Fruit fly (Drosophila melanogaster) whole organism, pupa: ENCODE results near the gene Lcp65Ab2.

Source experiments
- CG10348 ChIP-seq: fragments of 200-800 bp; sonication (Bioruptor generic); IDR thresholded peaks from 2 replicates; pipeline ENCODE4 v1.3.6; 2022; ENCODE audit warnings: missing biosample characterization, missing genetic modification characterization
- CG12605 ChIP-seq: fragments of 200-800 bp; sonication (Bioruptor generic); IDR thresholded peaks from 2 replicates; pipeline ENCODE4 v1.3.6; 2022; ENCODE audit warnings: missing biosample characterization, missing genetic modification characterization
- CG13204 ChIP-seq: fragments of 200-800 bp; sonication (Bioruptor generic); optimal IDR thresholded peaks from 2 replicates; lab custom pipeline; 2018; ENCODE audit warnings: missing biosample characterization, mild to moderate bottlenecking, missing genetic modification characterization, moderate library complexity
- CG14655 ChIP-seq: fragments of 200-800 bp; sonication (Bioruptor generic); optimal IDR thresholded peaks from 3 replicates; lab custom pipeline; 2017; ENCODE audit warnings: mild to moderate bottlenecking, missing biosample characterization, missing genetic modification reagents, missing genetic modification characterization
- CG15710 ChIP-seq: fragments of 200-800 bp; sonication (Bioruptor generic); optimal IDR thresholded peaks from 2 replicates; lab custom pipeline; 2018; ENCODE audit warnings: missing biosample characterization, mild to moderate bottlenecking, missing genetic modification characterization, moderate library complexity
- CG17806 ChIP-seq: fragments of 200-800 bp; sonication (Bioruptor generic); optimal IDR thresholded peaks from 2 replicates; lab custom pipeline; 2018; ENCODE audit warnings: missing biosample characterization, mild to moderate bottlenecking, missing genetic modification characterization, moderate library complexity
- CG32121 ChIP-seq: fragments of 200-800 bp; sonication (Bioruptor generic); IDR thresholded peaks from 2 replicates; pipeline ENCODE4 v1.3.6; 2022; ENCODE audit warnings: missing biosample characterization, missing genetic modification characterization
- CG34367 ChIP-seq: fragments of 200-800 bp; sonication (Bioruptor generic); optimal IDR thresholded peaks from 2 replicates; lab custom pipeline; 2018; ENCODE audit warnings: missing biosample characterization, mild to moderate bottlenecking, missing genetic modification characterization
- CG4496 ChIP-seq: fragments of 200-800 bp; sonication (Bioruptor generic); IDR thresholded peaks from 3 replicates; pipeline ENCODE4 v1.3.6; 2022; ENCODE audit warnings: missing biosample characterization, missing genetic modification characterization
- CG8159 ChIP-seq: fragments of 200-800 bp; sonication (Bioruptor generic); optimal IDR thresholded peaks from 3 replicates; lab custom pipeline; 2018; ENCODE audit warnings: missing biosample characterization, mild to moderate bottlenecking, missing genetic modification characterization, moderate library complexity
- CG8301 ChIP-seq: fragments of 200-800 bp; sonication (Bioruptor generic); optimal IDR thresholded peaks from 2 replicates; lab custom pipeline; 2018; ENCODE audit warnings: missing biosample characterization, mild to moderate bottlenecking, missing genetic modification characterization
- CG9948 ChIP-seq: fragments of 200-800 bp; sonication (Bioruptor generic); optimal IDR thresholded peaks from 2 replicates; lab custom pipeline; 2018; ENCODE audit warnings: missing biosample characterization, mild to moderate bottlenecking, missing genetic modification characterization, moderate library complexity
- D1 ChIP-seq: fragments of 200-800 bp; sonication (Bioruptor generic); optimal IDR thresholded peaks from 2 replicates; lab custom pipeline; 2018; ENCODE audit warnings: missing biosample characterization, mild to moderate bottlenecking, missing genetic modification characterization, moderate library complexity
- EcR ChIP-seq: fragments of 200-800 bp; sonication (Bioruptor generic); optimal IDR thresholded peaks from 3 replicates; lab custom pipeline; 2019; ENCODE audit warnings: missing biosample characterization, missing genetic modification characterization, mild to moderate bottlenecking, moderate library complexity, missing genetic modification reagents
- Ets98B ChIP-seq: fragments of 200-800 bp; sonication (Bioruptor generic); IDR thresholded peaks from 2 replicates; pipeline ENCODE4 v1.3.6; 2022; ENCODE audit warnings: missing biosample characterization, missing genetic modification characterization
- Pif1A ChIP-seq: fragments of 200-800 bp; sonication (Bioruptor generic); optimal IDR thresholded peaks from 3 replicates; lab custom pipeline; 2016; ENCODE audit warnings: missing biosample characterization, missing genetic modification characterization
- Pif1B ChIP-seq: fragments of 200-800 bp; sonication (Bioruptor generic); optimal IDR thresholded peaks from 3 replicates; lab custom pipeline; 2016; ENCODE audit warnings: missing biosample characterization, missing genetic modification characterization
- Snoo ChIP-seq: fragments of 200-800 bp; sonication (Bioruptor generic); optimal IDR thresholded peaks from 3 replicates; lab custom pipeline; 2017; ENCODE audit warnings: missing biosample characterization, mild to moderate bottlenecking, missing genetic modification characterization, inconsistent platforms
- fd96Ca ChIP-seq: fragments of 200-800 bp; sonication (Bioruptor generic); IDR thresholded peaks from 3 replicates; pipeline ENCODE4 v1.3.6; 2022; ENCODE audit warnings: missing biosample characterization, missing genetic modification characterization
- gl ChIP-seq: fragments of 200-800 bp; sonication (Bioruptor generic); optimal IDR thresholded peaks from 2 replicates; lab custom pipeline; 2018; ENCODE audit warnings: missing biosample characterization, mild to moderate bottlenecking, missing genetic modification characterization
- rn ChIP-seq: fragments of 200-800 bp; sonication (Bioruptor generic); IDR thresholded peaks from 2 replicates; pipeline ENCODE4 v1.3.6; 2022; ENCODE audit warnings: missing biosample characterization, missing genetic modification characterization

Lcp65Ab2 gene

dm6 chr3L:6138586-6138985 lies 7.9 kb upstream of the Lcp65Ab2 start:
- TF ChIP-seq D1 (tag; lab: Kevin White, UChicago) = no peak
- no peak for TF ChIP-seq CG14655 (GFP tag; lab: Kevin White, UChicago)
- TF ChIP-seq Snoo (tag; lab: Kevin White, UChicago) = no peak
- no peak for TF ChIP-seq gl
- TF ChIP-seq EcR (GFP tag; lab: Kevin White, UChicago) = no peak
- no peak for TF ChIP-seq CG32121 (GFP tag; lab: Robert Waterston, UW)
- no peak for TF ChIP-seq CG4496 (GFP tag; lab: Robert Waterston, UW)
- no peak for TF ChIP-seq CG15710 (tag; lab: Kevin White, UChicago)
- no peak for TF ChIP-seq Pif1A
- TF ChIP-seq CG34367 = no peak
- no peak for TF ChIP-seq Ets98B
- no peak for TF ChIP-seq fd96Ca (GFP tag; lab: Robert Waterston, UW)
- no peak for TF ChIP-seq CG17806 (tag; lab: Kevin White, UChicago)
- TF ChIP-seq CG8159 (tag; lab: Kevin White, UChicago) = no peak
- no peak for TF ChIP-seq CG8301 (tag; lab: Kevin White, UChicago)
- no peak for TF ChIP-seq rn
- no peak for TF ChIP-seq CG12605 (GFP tag; lab: Robert Waterston, UW)
- no peak for TF ChIP-seq CG13204 (GFP tag; lab: Kevin White, UChicago)

dm6 chr3L:6139924-6140574 lies 6.4 kb upstream of the Lcp65Ab2 start, which contains the start of gene Cpr65Av:
Cpr65Av (minus strand) TSS chr3L:6139974.
- TF ChIP-seq Pif1B (GFP tag; lab: Kevin White, UChicago) = no peak
- no peak for TF ChIP-seq fd96Ca (GFP tag; lab: Robert Waterston, UW)
- no peak for TF ChIP-seq Snoo (tag; lab: Kevin White, UChicago)
- TF ChIP-seq gl = no peak
- no peak for TF ChIP-seq CG14655 (GFP tag; lab: Kevin White, UChicago)
- no peak for TF ChIP-seq CG32121 (GFP tag; lab: Robert Waterston, UW)
- TF ChIP-seq CG10348 (GFP tag; lab: Robert Waterston, UW) = no peak
- TF ChIP-seq D1 (tag; lab: Kevin White, UChicago) = no peak
- TF ChIP-seq CG12605 (GFP tag; lab: Robert Waterston, UW) = no peak
- no peak for TF ChIP-seq Pif1A

- TF ChIP-seq D1 (tag; lab: Kevin White, UChicago) (no peak), CG13204 (GFP tag; lab: Kevin White, UChicago) (no peak), EcR (GFP tag; lab: Kevin White, UChicago) (peak; percentile 69), CG17806 (tag; lab: Kevin White, UChicago) (no peak), Pif1B (GFP tag; lab: Kevin White, UChicago) (no peak), CG15710 (tag; lab: Kevin White, UChicago) (no peak), Ets98B (no peak), CG10348 (GFP tag; lab: Robert Waterston, UW) (no peak), CG9948 (tag; lab: Kevin White, UChicago) (no peak), Snoo (tag; lab: Kevin White, UChicago) (no peak), Pif1A (no peak), CG8159 (tag; lab: Kevin White, UChicago) (peak; percentile 8), CG12605 (GFP tag; lab: Robert Waterston, UW) (no peak), CG14655 (GFP tag; lab: Kevin White, UChicago) (no peak), CG4496 (GFP tag; lab: Robert Waterston, UW) (no peak)
These were observed 5.6 kb upstream of the Lcp65Ab2 start for dm6 chr3L:6140771-6141472.

- TF ChIP-seq EcR (GFP tag; lab: Kevin White, UChicago) (peak; percentile 59), CG15710 (tag; lab: Kevin White, UChicago) (no peak)
- TF ChIP-seq, all 21 proteins: peak for 1
These were observed 4.9 kb upstream of the Lcp65Ab2 start for dm6 chr3L:6141538-6141937.

dm6 chr3L:6142313-6142712 lies 4.2 kb upstream of the Lcp65Ab2 start, which contains the start of gene Cpr65Aw:
Cpr65Aw (minus strand) TSS chr3L:6142413.
- no peak for TF ChIP-seq CG17806 (tag; lab: Kevin White, UChicago)
- TF ChIP-seq CG32121 (GFP tag; lab: Robert Waterston, UW) = no peak
- TF ChIP-seq CG13204 (GFP tag; lab: Kevin White, UChicago) = no peak
- no peak for TF ChIP-seq gl
- no peak for TF ChIP-seq Snoo (tag; lab: Kevin White, UChicago)
- TF ChIP-seq fd96Ca (GFP tag; lab: Robert Waterston, UW) = no peak
- TF ChIP-seq, all 21 proteins: peak for 0

dm6 chr3L:6143188-6143755 lies 3.2 kb upstream of the Lcp65Ab2 start, which contains the start of gene Lcp65Ad:
Lcp65Ad (plus strand) TSS chr3L:6143395.
- TF ChIP-seq CG15710 (tag; lab: Kevin White, UChicago) (no peak), EcR (GFP tag; lab: Kevin White, UChicago) (peak; percentile 36)
